Worm (Caenorhabditis elegans) whole organism, L1 larva: ENCODE data around the gene srg-64.

ENCODE experiments used
- C16A3.4 ChIP-seq: fragments of 150-350 bp; optimal IDR thresholded peaks from 2 replicates; lab custom pipeline; 2014; ENCODE audit warnings: missing biosample characterization, missing genetic modification characterization
- Y116A8C.19 ChIP-seq: sonication (generic microtip); optimal IDR thresholded peaks from 2 replicates; lab custom pipeline; 2016; ENCODE audit warnings: missing compliant biosample characterization, missing genetic modification characterization, borderline replicate concordance
- aha-1 ChIP-seq: fragments of 150-350 bp; optimal IDR thresholded peaks from 2 replicates; lab custom pipeline; 2014; ENCODE audit warnings: missing biosample characterization, missing genetic modification characterization
- alr-1 ChIP-seq: fragments of 200-800 bp; sonication (Bioruptor generic); optimal IDR thresholded peaks from 2 replicates; lab custom pipeline; 2018; ENCODE audit warnings: borderline replicate concordance, mild to moderate bottlenecking, missing genetic modification characterization, missing compliant biosample characterization
- aly-2 ChIP-seq: fragments of 150-350 bp; optimal IDR thresholded peaks from 2 replicates; lab custom pipeline; 2014; ENCODE audit warnings: missing biosample characterization, missing genetic modification characterization
- ceh-82 ChIP-seq, 3 experiments: fragments of 150-350 bp in 1 of 3; sonication (generic microtip) in 2 of 3; optimal IDR thresholded peaks; 2 replicates each; lab custom pipeline; 2014 to 2017; ENCODE audit warnings: missing biosample characterization in 3 of 3, missing genetic modification characterization in 3 of 3
- dpl-1 ChIP-seq, 3 experiments: fragments of 150-350 bp in 2 of 3; sonication (generic microtip) in 1 of 3; optimal IDR thresholded peaks; 2 replicates each; lab custom pipeline; 2014 to 2017; ENCODE audit warnings: missing biosample characterization in 3 of 3, missing genetic modification characterization in 3 of 3, missing genetic modification reagents in 3 of 3
- dsc-1 ChIP-seq: sonication (generic microtip); optimal IDR thresholded peaks from 2 replicates; lab custom pipeline; 2016; ENCODE audit warnings: mild to moderate bottlenecking, missing genetic modification characterization, missing compliant biosample characterization
- efl-1 ChIP-seq, 4 experiments: fragments of 150-350 bp; optimal IDR thresholded peaks in 3 of 4; peaks in 1 of 4; 1 replicate in 1 of 4; 2 replicates in 3 of 4; lab custom pipeline; 2014; ENCODE audit warnings: missing biosample characterization in 2 of 4, missing genetic modification characterization in 2 of 4, missing genetic modification reagents in 2 of 4
- egl-27 ChIP-seq, 2 experiments: fragments of 150-350 bp in 1 of 2; sonication (generic microtip); optimal IDR thresholded peaks; 3 replicates each; lab custom pipeline; 2017 to 2018; ENCODE audit warnings: missing biosample characterization in 2 of 2, missing genetic modification characterization in 2 of 2, missing genetic modification reagents in 2 of 2
- elt-3 ChIP-seq, 6 experiments: fragments of 150-350 bp in 1 of 6; sonication (generic microtip); optimal IDR thresholded peaks; 2 replicates each; lab custom pipeline; 2017 to 2018; ENCODE audit warnings: missing biosample characterization in 6 of 6, missing genetic modification characterization in 6 of 6, inconsistent platforms in 1 of 6
- ets-5 ChIP-seq: fragments of 200-800 bp; sonication (Bioruptor generic); IDR thresholded peaks from 2 replicates; pipeline ENCODE4 v1.3.6; 2022; ENCODE audit warnings: missing genetic modification characterization, missing compliant biosample characterization
- fkh-8 ChIP-seq: sonication (generic microtip); optimal IDR thresholded peaks from 2 replicates; lab custom pipeline; 2016; ENCODE audit warnings: mild to moderate bottlenecking, missing genetic modification characterization, missing compliant biosample characterization
- hlh-4 ChIP-seq: sonication (generic microtip); optimal IDR thresholded peaks from 2 replicates; lab custom pipeline; 2016; ENCODE audit warnings: mild to moderate bottlenecking, missing genetic modification characterization, missing compliant biosample characterization
- irx-1 ChIP-seq: sonication (generic microtip); optimal IDR thresholded peaks from 2 replicates; lab custom pipeline; 2016; ENCODE audit warnings: missing genetic modification characterization, missing compliant biosample characterization
- isw-1 ChIP-seq: fragments of 200-800 bp; sonication (Bioruptor generic); IDR thresholded peaks from 2 replicates; pipeline ENCODE4 v1.3.6; 2022; ENCODE audit warnings: missing genetic modification characterization, missing compliant biosample characterization
- jun-1 ChIP-seq: fragments of 150-350 bp; optimal IDR thresholded peaks from 2 replicates; lab custom pipeline; 2014; ENCODE audit warnings: missing biosample characterization, missing genetic modification reagents, missing genetic modification characterization
- lin-13 ChIP-seq: fragments of 150-350 bp; optimal IDR thresholded peaks from 2 replicates; lab custom pipeline; 2014; ENCODE audit warnings: missing biosample characterization, missing genetic modification reagents, missing genetic modification characterization
- lin-14 ChIP-seq: fragments of 200-800 bp; sonication (Bioruptor generic); optimal IDR thresholded peaks from 2 replicates; lab custom pipeline; 2018; ENCODE audit warnings: mild to moderate bottlenecking, missing genetic modification characterization, moderate library complexity, missing compliant biosample characterization
- lin-35 ChIP-seq, 2 experiments: fragments of 150-350 bp; optimal IDR thresholded peaks; 2 replicates each; lab custom pipeline; 2014; ENCODE audit warnings: missing biosample characterization in 2 of 2, missing genetic modification characterization in 2 of 2, missing genetic modification reagents in 2 of 2
- lin-39 ChIP-seq: fragments of 150-350 bp; optimal IDR thresholded peaks from 2 replicates; lab custom pipeline; 2014; ENCODE audit warnings: missing biosample characterization, missing genetic modification reagents, missing genetic modification characterization
- lir-3 ChIP-seq: sonication (generic microtip); optimal IDR thresholded peaks from 2 replicates; lab custom pipeline; 2016; ENCODE audit warnings: mild to moderate bottlenecking, missing genetic modification characterization, moderate library complexity, missing compliant biosample characterization; ENCODE audit not compliant: poor library complexity
- lsy-2 ChIP-seq, 2 experiments: fragments of 150-350 bp; optimal IDR thresholded peaks; 2 replicates each; lab custom pipeline; 2014; ENCODE audit warnings: missing biosample characterization in 2 of 2, missing genetic modification characterization in 2 of 2
- mab-9 ChIP-seq: fragments of 200-800 bp; sonication (Bioruptor generic); IDR thresholded peaks from 2 replicates; pipeline ENCODE4 v1.3.6; 2022; ENCODE audit warnings: missing genetic modification reagents, missing genetic modification characterization, missing compliant biosample characterization
- mdl-1 ChIP-seq, 2 experiments: fragments of 150-350 bp; optimal IDR thresholded peaks; 2 replicates each; lab custom pipeline; 2014 to 2017; ENCODE audit warnings: missing biosample characterization in 2 of 2, missing genetic modification characterization in 2 of 2, inconsistent platforms in 1 of 2
- mef-2 ChIP-seq: fragments of 150-350 bp; optimal IDR thresholded peaks from 2 replicates; lab custom pipeline; 2014; ENCODE audit warnings: missing biosample characterization, missing genetic modification characterization
- mep-1 ChIP-seq: fragments of 150-350 bp; optimal IDR thresholded peaks from 2 replicates; lab custom pipeline; 2014; ENCODE audit warnings: missing biosample characterization, missing genetic modification characterization
- nhr-11 ChIP-seq: fragments of 150-350 bp; optimal IDR thresholded peaks from 2 replicates; lab custom pipeline; 2014; ENCODE audit warnings: missing biosample characterization, missing genetic modification characterization
- nhr-12 ChIP-seq: sonication (generic microtip); optimal IDR thresholded peaks from 2 replicates; lab custom pipeline; 2017; ENCODE audit warnings: missing biosample characterization, missing genetic modification characterization
- nhr-19 ChIP-seq: fragments of 200-800 bp; sonication (Bioruptor generic); conservative IDR thresholded peaks from 2 replicates; pipeline ENCODE4 v1.3.6; 2022; ENCODE audit warnings: missing genetic modification characterization, missing compliant biosample characterization
- nhr-20 ChIP-seq: sonication (generic microtip); optimal IDR thresholded peaks from 2 replicates; lab custom pipeline; 2016; ENCODE audit warnings: mild to moderate bottlenecking, missing genetic modification characterization, missing compliant biosample characterization
- nhr-237 ChIP-seq: fragments of 150-350 bp; optimal IDR thresholded peaks from 2 replicates; lab custom pipeline; 2014; ENCODE audit warnings: missing biosample characterization, missing genetic modification characterization
- nhr-71 ChIP-seq: sonication (generic microtip); optimal IDR thresholded peaks from 2 replicates; lab custom pipeline; 2016; ENCODE audit warnings: mild to moderate bottlenecking, missing genetic modification characterization, moderate library complexity, missing compliant biosample characterization
- nhr-76 ChIP-seq: sonication (generic microtip); optimal IDR thresholded peaks from 2 replicates; lab custom pipeline; 2017; ENCODE audit warnings: missing biosample characterization, missing genetic modification characterization
- nhr-77 ChIP-seq: fragments of 150-350 bp; optimal IDR thresholded peaks from 2 replicates; lab custom pipeline; 2014; ENCODE audit warnings: missing biosample characterization, missing genetic modification characterization
- nhr-84 ChIP-seq: sonication (generic microtip); optimal IDR thresholded peaks from 2 replicates; lab custom pipeline; 2017; ENCODE audit warnings: missing biosample characterization, missing genetic modification characterization
- nhr-85 ChIP-seq: sonication (generic microtip); peaks from one replicate; lab custom pipeline; 2016; ENCODE audit warnings: missing genetic modification characterization, inconsistent platforms, missing compliant biosample characterization
- nhr-90 ChIP-seq: sonication (generic microtip); optimal IDR thresholded peaks from 2 replicates; lab custom pipeline; 2016; ENCODE audit warnings: mild to moderate bottlenecking, missing genetic modification characterization, missing compliant biosample characterization; ENCODE audit not compliant: poor library complexity
- pag-3 ChIP-seq: sonication (generic microtip); optimal IDR thresholded peaks from 2 replicates; lab custom pipeline; 2017; ENCODE audit warnings: missing genetic modification characterization, mild to moderate bottlenecking, missing compliant biosample characterization, antibody characterized with exemption, borderline replicate concordance; ENCODE audit not compliant: insufficient read depth
- pax-3 ChIP-seq: fragments of 200-800 bp; sonication (Bioruptor generic); optimal IDR thresholded peaks from 2 replicates; lab custom pipeline; 2018; ENCODE audit warnings: mild to moderate bottlenecking, missing genetic modification characterization, moderate library complexity, missing compliant biosample characterization
- skn-1 ChIP-seq: fragments of 150-350 bp; optimal IDR thresholded peaks from 2 replicates; lab custom pipeline; 2014; ENCODE audit warnings: missing biosample characterization, missing genetic modification characterization
- snpc-4 ChIP-seq: fragments of 150-350 bp; optimal IDR thresholded peaks from 2 replicates; lab custom pipeline; 2014; ENCODE audit warnings: missing biosample characterization, missing genetic modification characterization
- snu-23 ChIP-seq: sonication (generic microtip); optimal IDR thresholded peaks from 2 replicates; lab custom pipeline; 2016; ENCODE audit warnings: missing genetic modification characterization, missing compliant biosample characterization
- sup-37 ChIP-seq: fragments of 200-800 bp; sonication (Bioruptor generic); optimal IDR thresholded peaks from 2 replicates; lab custom pipeline; 2018; ENCODE audit warnings: mild to moderate bottlenecking, missing genetic modification characterization, missing compliant biosample characterization
- swsn-7 ChIP-seq: sonication (generic microtip); optimal IDR thresholded peaks from 2 replicates; lab custom pipeline; 2016; ENCODE audit warnings: missing genetic modification characterization, missing compliant biosample characterization
- unc-130 ChIP-seq: fragments of 150-350 bp; optimal IDR thresholded peaks from 2 replicates; lab custom pipeline; 2017; ENCODE audit warnings: missing biosample characterization, missing genetic modification characterization, inconsistent platforms
- unc-86 ChIP-seq: sonication (generic microtip); optimal IDR thresholded peaks from 2 replicates; lab custom pipeline; 2016; ENCODE audit warnings: missing genetic modification characterization, missing compliant biosample characterization
- unc-98 ChIP-seq: fragments of 200-800 bp; sonication (Bioruptor generic); IDR thresholded peaks from 2 replicates; pipeline ENCODE4 v1.3.6; 2022; ENCODE audit warnings: missing genetic modification characterization, missing compliant biosample characterization
- xbp-1 ChIP-seq: sonication (generic microtip); optimal IDR thresholded peaks from 2 replicates; lab custom pipeline; 2016; ENCODE audit warnings: missing genetic modification characterization, missing compliant biosample characterization
- zag-1 ChIP-seq: fragments of 150-350 bp; optimal IDR thresholded peaks from 2 replicates; lab custom pipeline; 2014; ENCODE audit warnings: missing biosample characterization, missing genetic modification characterization
- ztf-11 ChIP-seq, 2 experiments: sonication (generic microtip); optimal IDR thresholded peaks; 2 replicates each; lab custom pipeline; 2016 to 2017; ENCODE audit warnings: missing genetic modification characterization in 2 of 2, missing biosample characterization in 1 of 2, missing compliant biosample characterization in 1 of 2

Gene srg-64

ce11 chrX:15741852-15742251, 1.4 kb upstream of the srg-64 start (continued):
- TF ChIP-seq lir-3 (tag; lab: Kevin White, UChicago) (peak; percentile 47), efl-1 (optimal IDR thresholded peaks at IDR 0.05; lab: Kevin White, UChicago) (peak; percentile 24 to 26), efl-1 (GFP tag; optimal IDR thresholded peaks at IDR 0.05 in 1 of 2; lab: Kevin White, UChicago) (peak in 1 of 2 experiments; percentile 90), lin-14 (peak; percentile 77), ets-5 (no peak), isw-1 (GFP tag; lab: Robert Waterston, UW) (peak; percentile 12; the same call in 1 of the 2 replicates), dpl-1 (GFP tag; optimal IDR thresholded peaks at IDR 0.05; lab: Kevin White, UChicago) (peak in 1 of 3 experiments; percentile 18), C16A3.4 (peak; percentile 50), nhr-85 (tag; lab: Kevin White, UChicago) (peak; percentile 65), nhr-11 (tag; lab: Kevin White, UChicago) (no peak), irx-1 (tag; lab: Kevin White, UChicago) (peak; percentile 24), hlh-4 (tag; lab: Kevin White, UChicago) (no peak), unc-86 (tag; lab: Kevin White, UChicago) (peak; percentile 66), aha-1 (tag; lab: Kevin White, UChicago) (no peak), snu-23 (GFP tag; lab: Kevin White, UChicago) (peak; percentile 79), lin-39 (no peak), skn-1 (tag; lab: Kevin White, UChicago) (peak; percentile 32), snpc-4 (tag; lab: Kevin White, UChicago) (peak; percentile 49), lsy-2 (tag; optimal IDR thresholded peaks at IDR 0.05; lab: Kevin White, UChicago) (peak; percentile 47 to 52), mdl-1 (tag; optimal IDR thresholded peaks at IDR 0.05; lab: Kevin White, UChicago) (peak in 1 of 2 experiments; percentile 51), nhr-19 (GFP tag; lab: Robert Waterston, UW) (peak; percentile 63), mep-1 (peak; percentile 47), mef-2 (tag; lab: Kevin White, UChicago) (no peak), unc-130 (tag; lab: Kevin White, UChicago) (no peak), Y116A8C.19 (no peak), unc-98 (GFP tag; lab: Robert Waterston, UW) (no peak), lin-13 (peak; percentile 22), alr-1 (tag; lab: Kevin White, UChicago) (no peak), ztf-11 (tag; optimal IDR thresholded peaks at IDR 0.05; lab: Kevin White, UChicago) (no peak), fkh-8 (tag; lab: Kevin White, UChicago) (peak; percentile 70), xbp-1 (tag; lab: Kevin White, UChicago) (peak; percentile 49), jun-1 (peak; percentile 36), nhr-12 (tag; lab: Kevin White, UChicago) (no peak), zag-1 (no peak), dsc-1 (tag; lab: Kevin White, UChicago) (peak; percentile 32), nhr-90 (peak; percentile 55), nhr-77 (peak; percentile 44), ceh-82 (tag; optimal IDR thresholded peaks at IDR 0.05; lab: Kevin White, UChicago) (peak; percentile 30 to 83 (median 82)), nhr-71 (peak; percentile 68), sup-37 (GFP tag; lab: Kevin White, UChicago) (no peak), egl-27 (tag; optimal IDR thresholded peaks at IDR 0.05; lab: Kevin White, UChicago) (peak in 1 of 2 experiments; percentile 32), aly-2 (tag; lab: Kevin White, UChicago) (no peak)

DNA sequence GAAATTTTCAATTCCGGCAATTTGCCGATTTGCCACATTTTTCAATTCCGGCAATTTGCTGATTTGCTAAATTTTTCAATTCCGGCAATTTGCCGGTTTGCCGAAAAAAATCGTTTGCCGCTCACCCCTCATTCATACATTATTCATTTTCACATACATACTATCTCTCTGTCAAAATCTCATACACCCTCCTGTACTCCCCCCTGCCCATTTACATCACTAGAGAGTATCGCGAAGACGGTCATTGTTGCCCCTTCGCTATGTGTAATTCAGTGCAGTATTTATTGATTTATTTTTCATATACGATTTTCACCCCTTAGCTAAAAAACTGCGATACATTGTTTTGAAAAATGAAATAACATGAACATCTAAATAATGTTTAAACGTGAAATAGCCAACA, 4.0 kb downstream of the srg-64 start:
- TF ChIP-seq aha-1 (tag; lab: Kevin White, UChicago) (no peak), lin-13 (peak; percentile 20), nhr-84 (tag; lab: Kevin White, UChicago) (no peak), ztf-11 (tag; optimal IDR thresholded peaks at IDR 0.05; lab: Kevin White, UChicago) (peak in 1 of 2 experiments; percentile 49), elt-3 (tag; optimal IDR thresholded peaks at IDR 0.05; lab: Kevin White, UChicago) (peak in 3 of 6 experiments; percentile 44 to 75 (median 51)), nhr-77 (peak; percentile 69), unc-130 (tag; lab: Kevin White, UChicago) (peak; percentile 32), swsn-7 (peak; percentile 44), pag-3 (tag; lab: Kevin White, UChicago) (no peak), mep-1 (peak; percentile 43), lin-35 (GFP tag; optimal IDR thresholded peaks at IDR 0.05; lab: Kevin White, UChicago) (peak in 1 of 2 experiments; percentile 82), mab-9 (GFP tag; lab: Robert Waterston, UW) (peak; percentile 53; the same call in 1 of the 2 replicates), nhr-237 (tag; lab: Kevin White, UChicago) (peak; percentile 36), unc-86 (tag; lab: Kevin White, UChicago) (no peak), aly-2 (tag; lab: Kevin White, UChicago) (no peak), nhr-19 (GFP tag; lab: Robert Waterston, UW) (peak; percentile 45), pax-3 (tag; lab: Kevin White, UChicago) (no peak), nhr-20 (tag; lab: Kevin White, UChicago) (peak; percentile 74), nhr-76 (tag; lab: Kevin White, UChicago) (no peak)
